Fruit fly (Drosophila melanogaster) whole organism, pupa: ENCODE results near the gene CG15742.

ENCODE experiments used
- CG10348 ChIP-seq: fragments of 200-800 bp; sonication (Bioruptor generic); IDR thresholded peaks from 2 replicates; pipeline ENCODE4 v1.3.6; 2022; ENCODE audit warnings: missing biosample characterization, missing genetic modification characterization
- CG12605 ChIP-seq: fragments of 200-800 bp; sonication (Bioruptor generic); IDR thresholded peaks from 2 replicates; pipeline ENCODE4 v1.3.6; 2022; ENCODE audit warnings: missing biosample characterization, missing genetic modification characterization
- CG13204 ChIP-seq: fragments of 200-800 bp; sonication (Bioruptor generic); optimal IDR thresholded peaks from 2 replicates; lab custom pipeline; 2018; ENCODE audit warnings: missing biosample characterization, mild to moderate bottlenecking, missing genetic modification characterization, moderate library complexity
- CG14655 ChIP-seq: fragments of 200-800 bp; sonication (Bioruptor generic); optimal IDR thresholded peaks from 3 replicates; lab custom pipeline; 2017; ENCODE audit warnings: mild to moderate bottlenecking, missing biosample characterization, missing genetic modification reagents, missing genetic modification characterization
- CG15710 ChIP-seq: fragments of 200-800 bp; sonication (Bioruptor generic); optimal IDR thresholded peaks from 2 replicates; lab custom pipeline; 2018; ENCODE audit warnings: missing biosample characterization, mild to moderate bottlenecking, missing genetic modification characterization, moderate library complexity
- CG17806 ChIP-seq: fragments of 200-800 bp; sonication (Bioruptor generic); optimal IDR thresholded peaks from 2 replicates; lab custom pipeline; 2018; ENCODE audit warnings: missing biosample characterization, mild to moderate bottlenecking, missing genetic modification characterization, moderate library complexity
- CG34367 ChIP-seq: fragments of 200-800 bp; sonication (Bioruptor generic); optimal IDR thresholded peaks from 2 replicates; lab custom pipeline; 2018; ENCODE audit warnings: missing biosample characterization, mild to moderate bottlenecking, missing genetic modification characterization
- CG4496 ChIP-seq: fragments of 200-800 bp; sonication (Bioruptor generic); IDR thresholded peaks from 3 replicates; pipeline ENCODE4 v1.3.6; 2022; ENCODE audit warnings: missing biosample characterization, missing genetic modification characterization
- CG8159 ChIP-seq: fragments of 200-800 bp; sonication (Bioruptor generic); optimal IDR thresholded peaks from 3 replicates; lab custom pipeline; 2018; ENCODE audit warnings: missing biosample characterization, mild to moderate bottlenecking, missing genetic modification characterization, moderate library complexity
- CG8301 ChIP-seq: fragments of 200-800 bp; sonication (Bioruptor generic); optimal IDR thresholded peaks from 2 replicates; lab custom pipeline; 2018; ENCODE audit warnings: missing biosample characterization, mild to moderate bottlenecking, missing genetic modification characterization
- CG9948 ChIP-seq: fragments of 200-800 bp; sonication (Bioruptor generic); optimal IDR thresholded peaks from 2 replicates; lab custom pipeline; 2018; ENCODE audit warnings: missing biosample characterization, mild to moderate bottlenecking, missing genetic modification characterization, moderate library complexity
- D1 ChIP-seq: fragments of 200-800 bp; sonication (Bioruptor generic); optimal IDR thresholded peaks from 2 replicates; lab custom pipeline; 2018; ENCODE audit warnings: missing biosample characterization, mild to moderate bottlenecking, missing genetic modification characterization, moderate library complexity
- EcR ChIP-seq: fragments of 200-800 bp; sonication (Bioruptor generic); optimal IDR thresholded peaks from 3 replicates; lab custom pipeline; 2019; ENCODE audit warnings: missing biosample characterization, missing genetic modification characterization, mild to moderate bottlenecking, moderate library complexity, missing genetic modification reagents
- Ets98B ChIP-seq: fragments of 200-800 bp; sonication (Bioruptor generic); IDR thresholded peaks from 2 replicates; pipeline ENCODE4 v1.3.6; 2022; ENCODE audit warnings: missing biosample characterization, missing genetic modification characterization
- Pif1A ChIP-seq: fragments of 200-800 bp; sonication (Bioruptor generic); optimal IDR thresholded peaks from 3 replicates; lab custom pipeline; 2016; ENCODE audit warnings: missing biosample characterization, missing genetic modification characterization
- Pif1B ChIP-seq: fragments of 200-800 bp; sonication (Bioruptor generic); optimal IDR thresholded peaks from 3 replicates; lab custom pipeline; 2016; ENCODE audit warnings: missing biosample characterization, missing genetic modification characterization
- Snoo ChIP-seq: fragments of 200-800 bp; sonication (Bioruptor generic); optimal IDR thresholded peaks from 3 replicates; lab custom pipeline; 2017; ENCODE audit warnings: missing biosample characterization, mild to moderate bottlenecking, missing genetic modification characterization, inconsistent platforms
- fd96Ca ChIP-seq: fragments of 200-800 bp; sonication (Bioruptor generic); IDR thresholded peaks from 3 replicates; pipeline ENCODE4 v1.3.6; 2022; ENCODE audit warnings: missing biosample characterization, missing genetic modification characterization
- gl ChIP-seq: fragments of 200-800 bp; sonication (Bioruptor generic); optimal IDR thresholded peaks from 2 replicates; lab custom pipeline; 2018; ENCODE audit warnings: missing biosample characterization, mild to moderate bottlenecking, missing genetic modification characterization
- rn ChIP-seq: fragments of 200-800 bp; sonication (Bioruptor generic); IDR thresholded peaks from 2 replicates; pipeline ENCODE4 v1.3.6; 2022; ENCODE audit warnings: missing biosample characterization, missing genetic modification characterization

CG15742 gene

dm6 chrX:13287854-13288376, 29.6 kb upstream of the CG15742 start, which contains the start of gene Remo:
Gene Remo (plus strand): TSS chrX:13288051.
- TF ChIP-seq CG14655 (GFP tag; lab: Kevin White, UChicago): no peak
- peak; percentile 66 for TF ChIP-seq EcR (GFP tag; lab: Kevin White, UChicago)

- no peak for TF ChIP-seq Ets98B (GFP tag; lab: Robert Waterston, UW)
- TF ChIP-seq, all 21 proteins: peak for 0
Measured at dm6 chrX:13285749-13286336, 27.5 kb upstream of the CG15742 start.

DNA sequence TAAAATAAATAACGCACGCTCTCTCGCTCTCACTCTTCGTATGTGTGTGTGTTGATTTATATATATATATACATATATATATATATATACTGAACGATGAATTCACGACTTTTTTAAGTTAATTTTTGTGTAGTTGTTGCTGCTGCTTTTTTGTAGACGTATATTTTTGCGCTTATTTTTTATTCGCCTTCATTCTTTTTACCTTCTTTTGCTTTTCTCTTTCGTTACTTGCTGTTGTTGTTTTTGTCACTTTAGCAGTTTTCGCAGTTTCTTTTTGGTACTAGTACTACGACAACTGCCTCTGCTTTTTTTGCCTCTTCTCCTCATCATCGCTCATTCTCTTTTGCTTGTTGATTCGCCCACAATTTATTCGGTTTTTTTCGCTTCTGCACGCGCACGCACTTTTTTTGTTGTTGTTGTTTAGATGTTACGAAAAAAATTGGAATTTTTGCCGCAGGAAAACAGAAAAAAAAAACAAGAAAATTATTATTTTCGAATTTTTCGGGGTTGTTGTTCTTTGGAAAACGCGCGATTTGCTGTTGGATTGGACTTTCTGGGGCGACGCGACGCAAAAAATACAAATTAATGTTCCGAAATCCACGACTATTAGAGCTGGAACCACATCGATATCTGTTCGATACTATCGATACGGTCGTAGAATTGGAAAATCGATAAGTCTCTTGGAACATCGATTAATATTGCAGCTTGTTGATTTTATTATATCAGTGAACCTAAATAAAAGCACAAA, 26.9 kb upstream of the CG15742 start, which contains the start of the genes HDAC4 and CG15743:
Gene HDAC4, minus strand, starts transcription at position 632 of the 748 bp plus-strand sequence.
Gene CG15743, plus strand, starts transcription at position 707 of the 748 bp plus-strand sequence.
- peak; percentile 48; the same call in 1 of the 2 replicates for TF ChIP-seq CG12605
- peak; percentile 10 for TF ChIP-seq CG34367 (tag; lab: Kevin White, UChicago)
- peak; percentile 15 for TF ChIP-seq CG8159 (tag; lab: Kevin White, UChicago)
- no peak for TF ChIP-seq CG10348 (GFP tag; lab: Robert Waterston, UW)

dm6 chrX:13284548-13284974, 26.3 kb upstream of the CG15742 start:
- TF ChIP-seq fd96Ca (GFP tag; lab: Robert Waterston, UW) (peak; percentile 56; the same call in 1 of the 3 replicates), CG12605 (peak; percentile 64; the same call in 1 of the 2 replicates), CG4496 (GFP tag; lab: Robert Waterston, UW) (0 out of 3 replicates have a peak, but pooled peaks have one; percentile 47), Pif1A (GFP tag; lab: Kevin White, UChicago) (no peak), rn (GFP tag; lab: Robert Waterston, UW) (no peak), Pif1B (GFP tag; lab: Kevin White, UChicago) (no peak), CG14655 (GFP tag; lab: Kevin White, UChicago) (no peak), CG8301 (tag; lab: Kevin White, UChicago) (no peak), CG17806 (tag; lab: Kevin White, UChicago) (no peak), EcR (GFP tag; lab: Kevin White, UChicago) (no peak), CG13204 (GFP tag; lab: Kevin White, UChicago) (no peak)

dm6 chrX:13283940-13284547, 25.7 kb upstream of the CG15742 start:
- TF ChIP-seq D1 (tag; lab: Kevin White, UChicago) (peak; percentile 3), CG8301 (tag; lab: Kevin White, UChicago) (no peak), EcR (GFP tag; lab: Kevin White, UChicago) (peak; percentile 39), CG15710 (tag; lab: Kevin White, UChicago) (peak; percentile 38), Pif1B (GFP tag; lab: Kevin White, UChicago) (no peak)

- TF ChIP-seq CG17806 (tag; lab: Kevin White, UChicago): no peak
- TF ChIP-seq Pif1A (GFP tag; lab: Kevin White, UChicago): no peak
- no peak for TF ChIP-seq CG8301 (tag; lab: Kevin White, UChicago)
- TF ChIP-seq CG9948: no peak
- no peak for TF ChIP-seq rn (GFP tag; lab: Robert Waterston, UW)
- no peak for TF ChIP-seq gl (tag; lab: Kevin White, UChicago)
- TF ChIP-seq CG34367 (tag; lab: Kevin White, UChicago): no peak
- TF ChIP-seq CG12605: no peak
- no peak for TF ChIP-seq D1 (tag; lab: Kevin White, UChicago)
- no peak for TF ChIP-seq Pif1B (GFP tag; lab: Kevin White, UChicago)
- TF ChIP-seq CG13204 (GFP tag; lab: Kevin White, UChicago): no peak
- no peak for TF ChIP-seq Ets98B (GFP tag; lab: Robert Waterston, UW)
- no peak for TF ChIP-seq Snoo (tag; lab: Kevin White, UChicago)
- no peak for TF ChIP-seq CG8159 (tag; lab: Kevin White, UChicago)
Measured at dm6 chrX:13282717-13283116, 24.4 kb upstream of the CG15742 start.
